Worm (Caenorhabditis elegans) whole organism, young adult: ENCODE results near the gene F29A7.8.

Experiments
- F22D6.2 ChIP-seq: sonication (generic microtip); optimal IDR thresholded peaks from 2 replicates; lab custom pipeline; 2016; ENCODE audit warnings: mild to moderate bottlenecking, missing genetic modification characterization, missing compliant biosample characterization
- ama-1 ChIP-seq, 3 experiments: fragments of 150-350 bp in 1 of 3; sonication (generic microtip) in 2 of 3; optimal IDR thresholded peaks; 2 replicates each; lab custom pipeline; 2014 to 2018; ENCODE audit warnings: missing biosample characterization in 2 of 3, missing genetic modification characterization in 2 of 3, missing genetic modification reagents in 2 of 3
- hlh-26 ChIP-seq: fragments of 200-800 bp; sonication (Bioruptor generic); conservative IDR thresholded peaks from 2 replicates; pipeline ENCODE4 v1.3.6; 2022; ENCODE audit warnings: missing genetic modification reagents, missing genetic modification characterization, missing compliant biosample characterization
- pha-4 ChIP-seq: fragments of 150-350 bp; sonication (generic microtip); optimal IDR thresholded peaks from 2 replicates; lab custom pipeline; 2014; ENCODE audit warnings: missing biosample characterization, missing genetic modification reagents, missing genetic modification characterization
- repo-1 ChIP-seq: sonication (generic microtip); optimal IDR thresholded peaks from 2 replicates; lab custom pipeline; 2017; ENCODE audit warnings: mild to moderate bottlenecking, missing genetic modification characterization, missing compliant biosample characterization
- snpc-3.4 ChIP-seq: sonication (generic microtip); optimal IDR thresholded peaks from 2 replicates; lab custom pipeline; 2017; ENCODE audit warnings: missing genetic modification characterization, mild to moderate bottlenecking, missing compliant biosample characterization, antibody characterized with exemption, moderate library complexity, missing genotype, missing genetic modification reagents

DNA sequence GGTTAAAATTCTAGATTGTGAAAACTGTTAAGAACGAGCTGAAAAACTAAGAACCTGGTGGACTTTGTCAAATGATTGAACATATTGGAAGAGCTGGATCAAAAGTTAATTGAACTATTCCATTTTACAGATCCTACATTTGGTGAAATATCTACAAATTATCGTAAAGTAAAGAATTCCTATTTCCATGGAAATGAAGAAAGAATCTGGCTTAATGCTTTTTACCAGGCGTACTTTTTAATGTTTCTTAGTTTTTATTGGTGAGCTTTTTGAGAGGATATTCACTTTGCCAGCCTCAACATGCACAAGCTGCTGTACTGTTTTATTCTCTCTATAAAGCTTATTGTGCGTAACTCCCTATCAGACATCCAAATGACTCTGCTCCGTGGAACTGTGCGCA lies 20.0 kb upstream of the F29A7.8 start, which contains the start of gene F08D12.4:
- TF ChIP-seq pha-4 (tag; lab: Kevin White, UChicago) (no peak), F22D6.2 (no peak), snpc-3.4 (no peak), ama-1 (optimal IDR thresholded peaks at IDR 0.05; lab: Kevin White, UChicago) (no peak), ama-1 (GFP tag; optimal IDR thresholded peaks at IDR 0.05; lab: Kevin White, UChicago) (no peak), repo-1 (tag; lab: Kevin White, UChicago) (no peak), hlh-26 (GFP tag; lab: Robert Waterston, UW) (no peak)
